Worm (Caenorhabditis elegans) whole organism, L3 larva: ENCODE measurements around the gene Y37H2A.7.

Experiments
- R02D3.7 ChIP-seq: fragments of 150-350 bp; optimal IDR thresholded peaks from 2 replicates; lab custom pipeline; 2014; ENCODE audit warnings: missing biosample characterization, missing genetic modification characterization
- ZK546.5 ChIP-seq: sonication (generic microtip); optimal IDR thresholded peaks from 2 replicates; lab custom pipeline; 2017; ENCODE audit warnings: missing biosample characterization, missing genetic modification characterization
- ama-1 ChIP-seq: fragments of 150-350 bp; optimal IDR thresholded peaks from 2 replicates; lab custom pipeline; 2018
- ceh-82 ChIP-seq: fragments of 150-350 bp; optimal IDR thresholded peaks from 2 replicates; lab custom pipeline; 2014; ENCODE audit warnings: missing biosample characterization, missing genetic modification characterization
- ceh-9 ChIP-seq: sonication (generic microtip); optimal IDR thresholded peaks from 2 replicates; lab custom pipeline; 2018; ENCODE audit warnings: missing biosample characterization, missing genetic modification characterization
- daf-12 ChIP-seq: fragments of 150-350 bp; optimal IDR thresholded peaks from 2 replicates; lab custom pipeline; 2014; ENCODE audit warnings: missing biosample characterization, missing genetic modification reagents, missing genetic modification characterization
- egl-27 ChIP-seq: sonication (generic microtip); optimal IDR thresholded peaks from 4 replicates; lab custom pipeline; 2017; ENCODE audit warnings: missing biosample characterization, missing genetic modification reagents, missing genetic modification characterization
- egl-5 ChIP-seq: fragments of 150-350 bp; optimal IDR thresholded peaks from 2 replicates; lab custom pipeline; 2017; ENCODE audit warnings: missing biosample characterization, missing genetic modification reagents, missing genetic modification characterization, inconsistent platforms
- elt-1 ChIP-seq: fragments of 150-350 bp; optimal IDR thresholded peaks from 2 replicates; lab custom pipeline; 2014; ENCODE audit warnings: missing biosample characterization, missing genetic modification characterization
- elt-2 ChIP-seq: sonication (generic microtip); optimal IDR thresholded peaks from 2 replicates; lab custom pipeline; 2016; ENCODE audit warnings: missing genetic modification reagents, mild to moderate bottlenecking, missing genetic modification characterization, missing compliant biosample characterization
- elt-3 ChIP-seq, 3 experiments: fragments of 150-350 bp in 1 of 3; sonication (generic microtip) in 2 of 3; optimal IDR thresholded peaks; 2 replicates in 2 of 3; 4 replicates in 1 of 3; lab custom pipeline; 2014 to 2017; ENCODE audit warnings: missing biosample characterization in 3 of 3, missing genetic modification characterization in 3 of 3
- eor-1 ChIP-seq, 2 experiments: fragments of 150-350 bp; optimal IDR thresholded peaks; 2 replicates each; lab custom pipeline; 2014 to 2018; ENCODE audit warnings: missing biosample characterization in 2 of 2, missing genetic modification characterization in 2 of 2
- fos-1 ChIP-seq: fragments of 150-350 bp; optimal IDR thresholded peaks from 2 replicates; lab custom pipeline; 2014; ENCODE audit warnings: missing biosample characterization, missing genetic modification characterization
- hmg-11 ChIP-seq: sonication (generic microtip); optimal IDR thresholded peaks from 2 replicates; lab custom pipeline; 2016; ENCODE audit warnings: missing genetic modification characterization, missing compliant biosample characterization
- jun-1 ChIP-seq: fragments of 150-350 bp; optimal IDR thresholded peaks from 2 replicates; lab custom pipeline; 2014; ENCODE audit warnings: missing biosample characterization, missing genetic modification reagents, missing genetic modification characterization
- lin-15B ChIP-seq: fragments of 150-350 bp; optimal IDR thresholded peaks from 2 replicates; lab custom pipeline; 2014; ENCODE audit warnings: missing biosample characterization, missing genetic modification characterization
- lsy-12 ChIP-seq: sonication (generic microtip); optimal IDR thresholded peaks from 2 replicates; lab custom pipeline; 2016; ENCODE audit warnings: mild to moderate bottlenecking, missing genetic modification characterization, missing compliant biosample characterization
- mml-1 ChIP-seq: fragments of 150-350 bp; sonication (generic microtip); optimal IDR thresholded peaks from 3 replicates; lab custom pipeline; 2014; ENCODE audit warnings: missing biosample characterization, missing genetic modification characterization
- nfya-1 ChIP-seq: sonication (generic microtip); optimal IDR thresholded peaks from 2 replicates; lab custom pipeline; 2017; ENCODE audit warnings: missing genetic modification characterization, mild to moderate bottlenecking, missing compliant biosample characterization, antibody characterized with exemption, moderate library complexity; ENCODE audit not compliant: insufficient read depth
- nhr-12 ChIP-seq: fragments of 150-350 bp; optimal IDR thresholded peaks from 2 replicates; lab custom pipeline; 2014; ENCODE audit warnings: missing biosample characterization, missing genetic modification characterization
- nhr-23 ChIP-seq: fragments of 150-350 bp; optimal IDR thresholded peaks from 2 replicates; lab custom pipeline; 2014; ENCODE audit warnings: missing biosample characterization, missing genetic modification reagents, missing genetic modification characterization
- nhr-237 ChIP-seq: fragments of 150-350 bp; optimal IDR thresholded peaks from 2 replicates; lab custom pipeline; 2014; ENCODE audit warnings: missing biosample characterization, missing genetic modification characterization
- nhr-25 ChIP-seq: sonication (generic microtip); optimal IDR thresholded peaks from 2 replicates; lab custom pipeline; 2017; ENCODE audit warnings: missing biosample characterization, missing genetic modification characterization
- nhr-28 ChIP-seq: fragments of 150-350 bp; optimal IDR thresholded peaks from 2 replicates; lab custom pipeline; 2014; ENCODE audit warnings: missing biosample characterization, missing genetic modification characterization
- nhr-76 ChIP-seq: fragments of 150-350 bp; sonication (generic microtip); optimal IDR thresholded peaks from 5 replicates; lab custom pipeline; 2014; ENCODE audit warnings: missing biosample characterization, missing genetic modification characterization
- nhr-77 ChIP-seq: fragments of 150-350 bp; optimal IDR thresholded peaks from 2 replicates; lab custom pipeline; 2014; ENCODE audit warnings: missing biosample characterization, missing genetic modification characterization
- pha-4 ChIP-seq: fragments of 150-350 bp; optimal IDR thresholded peaks from 2 replicates; lab custom pipeline; 2014; ENCODE audit warnings: missing biosample characterization, missing genetic modification reagents, missing genetic modification characterization
- pqm-1 ChIP-seq: fragments of 150-350 bp; optimal IDR thresholded peaks from 2 replicates; lab custom pipeline; 2017; ENCODE audit warnings: missing biosample characterization, missing genetic modification characterization, inconsistent platforms
- sea-2 ChIP-seq: fragments of 150-350 bp; sonication (generic microtip); optimal IDR thresholded peaks from 4 replicates; lab custom pipeline; 2014; ENCODE audit warnings: missing biosample characterization, missing genetic modification reagents, missing genetic modification characterization
- skn-1 ChIP-seq: fragments of 150-350 bp; optimal IDR thresholded peaks from 2 replicates; lab custom pipeline; 2014; ENCODE audit warnings: missing biosample characterization, missing genetic modification characterization
- snpc-4 ChIP-seq: fragments of 150-350 bp; optimal IDR thresholded peaks from 2 replicates; lab custom pipeline; 2014; ENCODE audit warnings: missing biosample characterization, missing genetic modification characterization
- tbx-2 ChIP-seq: sonication (generic microtip); optimal IDR thresholded peaks from 2 replicates; lab custom pipeline; 2016; ENCODE audit warnings: mild to moderate bottlenecking, missing genetic modification characterization, missing compliant biosample characterization
- unc-62 ChIP-seq: fragments of 150-350 bp; sonication (generic microtip); optimal IDR thresholded peaks from 4 replicates; lab custom pipeline; 2014; ENCODE audit warnings: missing biosample characterization, missing genetic modification reagents, missing genetic modification characterization
- zag-1 ChIP-seq: fragments of 150-350 bp; optimal IDR thresholded peaks from 2 replicates; lab custom pipeline; 2014; ENCODE audit warnings: missing biosample characterization, missing genetic modification characterization
- ztf-11 ChIP-seq: fragments of 150-350 bp; optimal IDR thresholded peaks from 2 replicates; lab custom pipeline; 2014; ENCODE audit warnings: missing biosample characterization, missing genetic modification characterization
- ztf-4 ChIP-seq: fragments of 150-350 bp; optimal IDR thresholded peaks from 2 replicates; lab custom pipeline; 2014; ENCODE audit warnings: missing biosample characterization, missing genetic modification characterization

Gene Y37H2A.7

DNA sequence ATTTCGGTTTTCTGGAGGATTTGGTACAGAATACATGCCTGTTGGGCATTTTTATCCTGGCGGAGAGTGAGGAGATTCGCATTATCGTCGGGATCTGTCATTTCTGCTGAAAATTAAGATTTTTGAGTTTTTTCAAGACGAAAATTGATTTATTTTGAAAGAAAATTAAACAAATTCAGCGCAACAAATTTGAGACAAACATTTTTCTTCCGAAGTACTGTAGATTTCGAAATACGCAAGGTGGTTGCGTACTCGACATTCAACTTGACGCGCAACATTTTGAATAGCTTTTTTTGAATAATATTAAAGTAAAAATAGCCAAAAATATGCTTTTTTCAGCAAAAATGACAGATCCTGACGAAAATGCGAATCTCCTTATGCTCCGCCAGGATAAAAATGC is at the start of gene Y37H2A.7:
Gene Y37H2A.7 (minus strand): TSS at position 101 of the 400 bp plus-strand sequence.
- TF ChIP-seq nfya-1 (tag; lab: Kevin White, UChicago) (no peak), ceh-82 (tag; lab: Kevin White, UChicago) (no peak), nhr-23 (no peak), mml-1 (tag; lab: Kevin White, UChicago) (no peak), hmg-11 (tag; lab: Kevin White, UChicago) (no peak), zag-1 (no peak), pqm-1 (tag; lab: Kevin White, UChicago) (no peak), nhr-28 (no peak), lsy-12 (no peak), ztf-4 (tag; lab: Kevin White, UChicago) (no peak), elt-3 (tag; optimal IDR thresholded peaks at IDR 0.05; lab: Kevin White, UChicago) (no peak), nhr-77 (tag; lab: Kevin White, UChicago) (no peak), unc-62 (GFP tag; lab: Kevin White, UChicago) (no peak)

DNA sequence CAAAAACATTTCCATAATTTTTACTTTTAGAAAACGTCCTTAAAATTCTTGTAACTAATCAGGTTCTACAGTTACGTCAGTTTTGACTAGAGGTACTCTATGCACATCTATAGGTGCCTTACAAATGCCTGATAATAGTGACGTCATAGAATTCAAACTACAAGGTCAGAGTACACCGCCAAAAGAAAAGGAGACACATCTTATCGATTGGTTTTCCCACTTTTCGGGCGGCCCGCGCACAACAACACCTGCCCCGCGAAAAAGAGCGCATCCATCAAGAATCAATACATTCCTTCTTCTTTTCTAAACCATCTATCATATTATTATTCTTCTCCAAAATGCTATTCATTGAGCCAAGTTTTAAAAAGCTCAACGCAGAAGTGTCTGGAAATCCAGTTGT is 45.4 kb upstream of the Y37H2A.7 start, which contains the start of gene C31G12.1:
Gene C31G12.1 (plus strand): TSS at position 301 of the 400 bp plus-strand sequence.
- TF ChIP-seq daf-12 (no peak), tbx-2 (tag; lab: Kevin White, UChicago) (no peak), sea-2 (GFP tag; lab: Kevin White, UChicago) (no peak), nhr-12 (no peak), fos-1 (tag; lab: Kevin White, UChicago) (no peak), ztf-11 (tag; lab: Kevin White, UChicago) (no peak), nhr-25 (tag; lab: Kevin White, UChicago) (no peak), egl-27 (tag; lab: Kevin White, UChicago) (no peak), skn-1 (tag; lab: Kevin White, UChicago) (no peak), ceh-9 (tag; lab: Kevin White, UChicago) (no peak), lsy-12 (no peak), unc-62 (GFP tag; lab: Kevin White, UChicago) (no peak), nfya-1 (tag; lab: Kevin White, UChicago) (no peak), eor-1 (tag; optimal IDR thresholded peaks at IDR 0.05; lab: Kevin White, UChicago) (no peak), nhr-76 (tag; lab: Kevin White, UChicago) (no peak), egl-5 (tag; lab: Kevin White, UChicago) (no peak), pqm-1 (tag; lab: Kevin White, UChicago) (no peak), zag-1 (no peak), R02D3.7 (no peak), pha-4 (tag; lab: Kevin White, UChicago) (no peak)

DNA sequence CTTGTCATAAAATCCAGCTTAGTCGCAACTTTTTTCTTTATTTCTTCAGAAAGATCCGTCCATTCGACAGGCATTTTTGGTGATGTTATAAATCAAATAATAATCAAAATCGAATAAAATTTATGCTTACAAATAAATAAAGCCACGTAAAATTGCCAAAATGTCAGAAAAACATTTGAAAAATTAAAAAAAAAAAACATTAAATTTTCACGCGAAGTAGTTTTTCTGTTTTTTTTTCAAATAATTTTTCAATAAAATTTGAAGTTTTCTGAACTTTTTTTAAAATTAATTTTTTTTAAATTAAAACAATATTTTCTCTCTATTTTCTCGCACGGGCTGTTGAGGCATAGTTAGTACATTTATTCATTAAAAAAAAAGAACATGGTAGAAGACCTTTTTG is 44.4 kb upstream of the Y37H2A.7 start, which contains the start of gene C31G12.4:
Gene C31G12.4 (minus strand): TSS at position 101 of the 400 bp plus-strand sequence.
- no peak for TF ChIP-seq lin-15B
- no peak for TF ChIP-seq R02D3.7
- TF ChIP-seq ceh-82 (tag; lab: Kevin White, UChicago): no peak

DNA sequence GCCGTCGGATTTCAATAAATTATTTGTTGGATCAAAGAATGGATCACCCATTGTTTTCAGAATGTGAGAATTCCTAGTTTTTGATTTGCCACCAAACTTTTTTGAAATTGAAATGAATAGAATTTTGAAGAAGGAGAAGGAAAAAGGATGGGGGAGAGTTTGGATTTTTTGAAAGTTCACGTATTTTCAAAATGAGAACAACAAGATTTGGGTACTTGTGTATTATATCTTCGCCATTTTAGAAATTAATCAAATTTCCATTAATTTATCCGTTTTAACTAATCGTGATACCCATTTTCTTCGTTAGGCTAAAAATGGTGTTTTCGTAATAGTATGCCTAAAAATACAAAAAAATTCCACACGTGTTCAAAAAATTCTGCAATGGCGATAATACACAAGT is 37.3 kb upstream of the Y37H2A.7 start, which contains the start of gene C14A6.8:
Gene C14A6.8 (minus strand): TSS at position 101 of the 400 bp plus-strand sequence.
- no peak for TF ChIP-seq elt-2 (tag; lab: Kevin White, UChicago)

DNA sequence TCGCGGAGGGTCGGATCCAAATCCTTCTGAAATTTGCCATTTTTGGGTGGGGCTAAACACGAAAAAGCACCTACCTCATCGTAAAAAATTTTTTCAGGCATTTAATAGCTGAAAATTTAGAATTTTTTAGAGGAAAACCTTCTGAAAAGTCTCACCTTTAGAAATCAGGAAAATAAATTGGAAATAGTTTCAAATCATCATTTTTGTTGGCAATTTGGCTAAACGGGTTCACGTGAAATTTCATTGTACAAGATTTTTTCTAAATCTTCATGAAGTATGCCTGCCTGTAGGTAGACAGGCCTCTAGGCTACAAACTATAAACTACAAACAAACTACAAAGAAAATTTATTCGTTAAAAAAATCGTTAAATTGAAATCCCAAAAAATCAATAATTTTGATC is 34.0 kb upstream of the Y37H2A.7 start, which contains the start of gene C14A6.7:
Gene C14A6.7 (minus strand): TSS at position 101 of the 400 bp plus-strand sequence.
- TF ChIP-seq pha-4 (tag; lab: Kevin White, UChicago) (no peak), pqm-1 (tag; lab: Kevin White, UChicago) (no peak), ztf-11 (tag; lab: Kevin White, UChicago) (no peak), ZK546.5 (tag; lab: Kevin White, UChicago) (no peak), lin-15B (no peak), skn-1 (tag; lab: Kevin White, UChicago) (no peak), elt-3 (tag; optimal IDR thresholded peaks at IDR 0.05; lab: Kevin White, UChicago) (no peak), nhr-76 (tag; lab: Kevin White, UChicago) (no peak), nhr-12 (no peak), ama-1 (lab: Kevin White, UChicago) (no peak), egl-5 (tag; lab: Kevin White, UChicago) (no peak), elt-1 (tag; lab: Kevin White, UChicago) (no peak), tbx-2 (tag; lab: Kevin White, UChicago) (no peak), snpc-4 (tag; lab: Kevin White, UChicago) (no peak), zag-1 (no peak), jun-1 (tag; lab: Kevin White, UChicago) (no peak), fos-1 (tag; lab: Kevin White, UChicago) (no peak), nfya-1 (tag; lab: Kevin White, UChicago) (no peak), nhr-237 (tag; lab: Kevin White, UChicago) (no peak)
